Fruit fly (Drosophila melanogaster) whole organism, wandering third instar larva: ENCODE results near the gene cni.
A peak's percentile ranks its signal among the peaks of the same experiment; 100 is the strongest.

Experiments used
- Abd-B ChIP-seq: fragments of >200 bp; optimal IDR thresholded peaks from 2 replicates; lab custom pipeline; 2017; ENCODE audit warnings: missing biosample characterization, missing genetic modification characterization
- CG32264 ChIP-seq: fragments of 200-800 bp; sonication (Bioruptor generic); optimal IDR thresholded peaks from 2 replicates; lab custom pipeline; 2016; ENCODE audit warnings: missing biosample characterization, missing genetic modification characterization
- CG9705 ChIP-seq: fragments of 200-800 bp; sonication (Bioruptor generic); optimal IDR thresholded peaks from 2 replicates; lab custom pipeline; 2018; ENCODE audit warnings: missing biosample characterization, mild to moderate bottlenecking, missing genetic modification characterization
- Dif ChIP-seq: fragments of 200-275, 200-300 bp; sonication (Bioruptor generic); optimal IDR thresholded peaks from 2 replicates; lab custom pipeline; 2018; ENCODE audit warnings: missing biosample characterization, missing genetic modification characterization; ENCODE audit not compliant: partially characterized antibody
- GATAd ChIP-seq: sonication (Bioruptor generic); optimal IDR thresholded peaks from 2 replicates; lab custom pipeline; 2016; ENCODE audit warnings: missing biosample characterization, missing genetic modification characterization
- HLH106 ChIP-seq: fragments of 200-800 bp; optimal IDR thresholded peaks from 3 replicates; lab custom pipeline; 2019; ENCODE audit warnings: missing biosample characterization, mild to moderate bottlenecking, missing genetic modification characterization, moderate library complexity
- Hnf4 ChIP-seq: fragments of 200-800 bp; sonication (Bioruptor generic); optimal IDR thresholded peaks from 2 replicates; lab custom pipeline; 2016; ENCODE audit warnings: missing biosample characterization, mild to moderate bottlenecking, missing genetic modification characterization
- Hr78 ChIP-seq: fragments of >200 bp; optimal IDR thresholded peaks from 2 replicates; lab custom pipeline; 2017; ENCODE audit warnings: missing biosample characterization, missing genetic modification characterization
- Hr83 ChIP-seq: fragments of 200-300 bp; sonication (Bioruptor generic); optimal IDR thresholded peaks from 2 replicates; lab custom pipeline; 2016; ENCODE audit warnings: missing biosample characterization, mild to moderate bottlenecking, missing genetic modification characterization, moderate library complexity; ENCODE audit not compliant: poor library complexity, severe bottlenecking
- Jra ChIP-seq: sonication (Bioruptor generic); optimal IDR thresholded peaks from 2 replicates; lab custom pipeline; 2016; ENCODE audit warnings: missing biosample characterization, missing genetic modification characterization
- Mio ChIP-seq: sonication (Bioruptor generic); optimal IDR thresholded peaks from 2 replicates; lab custom pipeline; 2016; ENCODE audit warnings: missing biosample characterization, missing genetic modification characterization
- Myc ChIP-seq: fragments of >200 bp; optimal IDR thresholded peaks from 2 replicates; lab custom pipeline; 2017
- N ChIP-seq: fragments of >200 bp; optimal IDR thresholded peaks from 2 replicates; lab custom pipeline; 2018; ENCODE audit warnings: missing biosample characterization, missing external identifiers, missing genetic modification characterization
- Rel ChIP-seq, 2 experiments: fragments of 200-800 bp; sonication (Bioruptor generic) in 1 of 2; optimal IDR thresholded peaks; 2 replicates in 1 of 2; 3 replicates in 1 of 2; lab custom pipeline; 2016 to 2019; ENCODE audit warnings: mild to moderate bottlenecking in 2 of 2, missing biosample characterization in 2 of 2, missing genetic modification characterization in 2 of 2, moderate library complexity in 1 of 2
- Sp1 ChIP-seq: fragments of 200-800 bp; sonication (Bioruptor generic); optimal IDR thresholded peaks from 3 replicates; lab custom pipeline; 2019; ENCODE audit warnings: missing biosample characterization, mild to moderate bottlenecking, missing genetic modification characterization, moderate library complexity
- Vsx2 ChIP-seq: fragments of 200-300, 225-300 bp; sonication (Bioruptor generic); optimal IDR thresholded peaks from 2 replicates; lab custom pipeline; 2018; ENCODE audit warnings: missing biosample characterization, missing genetic modification characterization; ENCODE audit not compliant: partially characterized antibody
- br ChIP-seq: fragments of 200-800 bp; sonication (Bioruptor generic); optimal IDR thresholded peaks from 2 replicates; lab custom pipeline; 2016; ENCODE audit warnings: missing biosample characterization, missing genetic modification characterization
- brk ChIP-seq: fragments of 200-800 bp; sonication (Bioruptor generic); optimal IDR thresholded peaks from 2 replicates; lab custom pipeline; 2016; ENCODE audit warnings: missing biosample characterization, mild to moderate bottlenecking, missing genetic modification characterization
- dl ChIP-seq, 2 experiments: fragments of 175-275, 200-275 bp in 1 of 2; fragments of 200-275 bp in 1 of 2; sonication (Bioruptor generic); optimal IDR thresholded peaks; lab custom pipeline; 2018; ENCODE audit warnings: mild to moderate bottlenecking in 2 of 2, missing biosample characterization in 2 of 2, missing genetic modification characterization in 2 of 2, moderate library complexity in 2 of 2; ENCODE audit not compliant: partially characterized antibody in 2 of 2, insufficient read depth in 1 of 2
- dsf ChIP-seq: sonication (Bioruptor generic); optimal IDR thresholded peaks from 2 replicates; lab custom pipeline; 2016; ENCODE audit warnings: missing biosample characterization, missing genetic modification characterization, borderline replicate concordance
- ey ChIP-seq: fragments of 200-800 bp; sonication (Bioruptor generic); optimal IDR thresholded peaks from 2 replicates; lab custom pipeline; 2016; ENCODE audit warnings: missing biosample characterization, missing genetic modification characterization
- foxo ChIP-seq, 2 experiments: fragments of 200-800 bp; sonication (Bioruptor generic); optimal IDR thresholded peaks; 2 replicates in 1 of 2; 3 replicates in 1 of 2; lab custom pipeline; 2016 to 2017; ENCODE audit warnings: missing biosample characterization in 2 of 2, missing genetic modification characterization in 2 of 2
- fru ChIP-seq: fragments of 200-800 bp; sonication (Bioruptor generic); optimal IDR thresholded peaks from 3 replicates; lab custom pipeline; 2016; ENCODE audit warnings: missing biosample characterization, mild to moderate bottlenecking, missing genetic modification characterization
- lola ChIP-seq: fragments of >200 bp; optimal IDR thresholded peaks from 2 replicates; lab custom pipeline; 2017; ENCODE audit warnings: missing biosample characterization, missing genetic modification characterization
- pan ChIP-seq: fragments of >200 bp; optimal IDR thresholded peaks from 2 replicates; lab custom pipeline; 2017
- psq ChIP-seq: fragments of 200-800 bp; sonication (Bioruptor generic); optimal IDR thresholded peaks from 3 replicates; lab custom pipeline; 2017; ENCODE audit warnings: missing biosample characterization, mild to moderate bottlenecking, missing genetic modification characterization, moderate library complexity
- rgr ChIP-seq: fragments of 200-800 bp; sonication (Bioruptor generic); optimal IDR thresholded peaks from 3 replicates; lab custom pipeline; 2016; ENCODE audit warnings: missing biosample characterization, mild to moderate bottlenecking, missing genetic modification characterization
- sage ChIP-seq: fragments of 200-800 bp; sonication (Bioruptor generic); optimal IDR thresholded peaks from 2 replicates; lab custom pipeline; 2016; ENCODE audit warnings: missing biosample characterization, mild to moderate bottlenecking, missing genetic modification characterization
- sv ChIP-seq: fragments of 200-800 bp; sonication (Bioruptor generic); optimal IDR thresholded peaks from 3 replicates; lab custom pipeline; 2016; ENCODE audit warnings: missing biosample characterization, missing genetic modification characterization
- tai ChIP-seq: sonication (Bioruptor generic); optimal IDR thresholded peaks from 2 replicates; lab custom pipeline; 2016; ENCODE audit warnings: missing biosample characterization, missing genetic modification characterization
- usp ChIP-seq: fragments of >200 bp; optimal IDR thresholded peaks from 2 replicates; lab custom pipeline; 2017; ENCODE audit warnings: missing biosample characterization, missing genetic modification characterization
- woc ChIP-seq: sonication (Bioruptor generic); optimal IDR thresholded peaks from 2 replicates; lab custom pipeline; 2016; ENCODE audit warnings: missing biosample characterization, mild to moderate bottlenecking, missing genetic modification characterization

cni gene

dm6 chr2L:16323544-16323943 lies 13.0 kb upstream of the cni start:
- TF ChIP-seq Dif (GFP tag; lab: Kevin White, UChicago) = no peak
- TF ChIP-seq brk (GFP tag; lab: Kevin White, UChicago) = no peak
- no peak for TF ChIP-seq foxo (GFP tag; optimal IDR thresholded peaks at IDR 0.05; lab: Kevin White, UChicago)
- no peak for TF ChIP-seq ey
- peak; percentile 48 for TF ChIP-seq fru (GFP tag; lab: Kevin White, UChicago)
- no peak for TF ChIP-seq pan (lab: Kevin White, UChicago)
- TF ChIP-seq Hr83 (GFP tag; lab: Kevin White, UChicago) = no peak

- no peak for TF ChIP-seq Rel (GFP tag; optimal IDR thresholded peaks at IDR 0.05; lab: Kevin White, UChicago)
- TF ChIP-seq Rel (tag; optimal IDR thresholded peaks at IDR 0.05; lab: Kevin White, UChicago) = peak; percentile 10
- TF ChIP-seq brk (GFP tag; lab: Kevin White, UChicago) = no peak
- TF ChIP-seq HLH106 (tag; lab: Kevin White, UChicago) = no peak
- TF ChIP-seq rgr (GFP tag; lab: Kevin White, UChicago) = peak; percentile 36
- TF ChIP-seq tai = peak; percentile 23
- TF ChIP-seq br (GFP tag; lab: Kevin White, UChicago) = peak; percentile 17
- no peak for TF ChIP-seq Mio (GFP tag; lab: Kevin White, UChicago)
- TF ChIP-seq lola = no peak
Observed at dm6 chr2L:16321872-16322631, 11.5 kb upstream of the cni start.

DNA sequence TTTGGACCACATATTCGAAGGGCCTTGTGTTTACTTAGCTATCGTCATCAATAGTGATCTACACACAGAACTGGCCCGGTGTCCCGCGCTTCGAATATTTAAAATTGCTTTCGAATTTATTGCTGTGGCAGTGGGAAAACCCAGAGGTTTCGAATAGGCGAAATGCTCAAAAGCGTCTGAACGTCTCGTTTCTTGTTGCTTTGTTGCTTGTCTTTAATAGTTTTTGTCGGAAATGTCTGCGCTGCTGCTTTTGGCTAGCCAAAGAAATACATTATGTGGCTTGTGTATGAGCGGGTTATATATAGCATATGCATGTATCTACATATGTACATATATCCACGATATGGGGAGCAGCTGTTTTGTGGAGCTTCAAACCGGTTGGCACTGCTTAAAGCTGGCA lies 10.7 kb upstream of the cni start:
- TF ChIP-seq foxo (GFP tag; optimal IDR thresholded peaks at IDR 0.05; lab: Kevin White, UChicago) = no peak
- no peak for TF ChIP-seq Rel (GFP tag; optimal IDR thresholded peaks at IDR 0.05; lab: Kevin White, UChicago)
- TF ChIP-seq Rel (tag; optimal IDR thresholded peaks at IDR 0.05; lab: Kevin White, UChicago) = no peak
- TF ChIP-seq N (GFP tag; lab: Kevin White, UChicago) = no peak
- TF ChIP-seq Dif (GFP tag; lab: Kevin White, UChicago) = no peak
- TF ChIP-seq usp = no peak
- no peak for TF ChIP-seq Mio (GFP tag; lab: Kevin White, UChicago)
- no peak for TF ChIP-seq Hr83 (GFP tag; lab: Kevin White, UChicago)
- no peak for TF ChIP-seq Jra
- no peak for TF ChIP-seq Hnf4 (GFP tag; lab: Kevin White, UChicago)
- no peak for TF ChIP-seq psq (GFP tag; lab: Kevin White, UChicago)
- no peak for TF ChIP-seq brk (GFP tag; lab: Kevin White, UChicago)
- no peak for TF ChIP-seq Vsx2 (GFP tag; lab: Kevin White, UChicago)
- no peak for TF ChIP-seq CG32264 (GFP tag; lab: Kevin White, UChicago)
- TF ChIP-seq CG9705 = no peak
- no peak for TF ChIP-seq HLH106 (tag; lab: Kevin White, UChicago)
- TF ChIP-seq sv = no peak
- TF ChIP-seq Abd-B = no peak
- no peak for TF ChIP-seq dl (GFP tag; optimal IDR thresholded peaks at IDR 0.05; lab: Kevin White, UChicago; ENCODE audit: insufficient read depth in 1 of 2, partially characterized antibody in 2 of 2)
- no peak for TF ChIP-seq ey

DNA sequence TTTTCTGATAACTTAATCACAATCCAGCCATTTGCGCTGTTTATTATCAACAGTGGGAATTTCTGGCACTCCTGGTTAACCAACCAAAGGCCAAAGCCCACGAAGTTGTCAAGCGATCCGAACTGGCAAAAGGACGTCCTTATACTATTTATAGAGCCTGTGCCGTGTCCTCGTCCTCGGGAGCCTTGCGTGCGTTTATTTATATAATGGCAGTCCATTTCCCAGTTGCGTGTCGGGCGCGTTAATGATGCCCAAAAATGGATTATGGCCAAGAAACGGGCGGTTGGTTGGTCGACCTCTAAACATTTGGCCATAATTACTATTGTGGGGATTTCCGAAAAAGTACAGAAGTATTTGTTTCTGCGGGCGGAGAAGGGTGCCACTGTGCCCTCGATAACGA lies 9.9 kb upstream of the cni start:
- TF ChIP-seq woc = no peak
- no peak for TF ChIP-seq sage (GFP tag; lab: Kevin White, UChicago)
- no peak for TF ChIP-seq tai
- TF ChIP-seq Sp1 (GFP tag; lab: Kevin White, UChicago) = no peak
- TF ChIP-seq GATAd (GFP tag; lab: Kevin White, UChicago) = no peak
- no peak for TF ChIP-seq Rel (GFP tag; optimal IDR thresholded peaks at IDR 0.05; lab: Kevin White, UChicago)
- TF ChIP-seq Rel (tag; optimal IDR thresholded peaks at IDR 0.05; lab: Kevin White, UChicago) = no peak
- TF ChIP-seq CG9705 = no peak
- TF ChIP-seq Myc (lab: Kevin White, UChicago) = no peak
- no peak for TF ChIP-seq Hr78 (GFP tag; lab: Kevin White, UChicago)
- TF ChIP-seq fru (GFP tag; lab: Kevin White, UChicago) = no peak
- no peak for TF ChIP-seq dsf (GFP tag; lab: Kevin White, UChicago)
- TF ChIP-seq Hr83 (GFP tag; lab: Kevin White, UChicago) = no peak
- no peak for TF ChIP-seq Abd-B
- no peak for TF ChIP-seq pan (lab: Kevin White, UChicago)
- TF ChIP-seq ey = no peak
- TF ChIP-seq lola = no peak
- no peak for TF ChIP-seq rgr (GFP tag; lab: Kevin White, UChicago)
- no peak for TF ChIP-seq dl (GFP tag; optimal IDR thresholded peaks at IDR 0.05; lab: Kevin White, UChicago; ENCODE audit: insufficient read depth in 1 of 2, partially characterized antibody in 2 of 2)
